Worm (Caenorhabditis elegans) whole organism, midembryonic: ENCODE measurements around the gene sft-1.

Source experiments
- T22C8.4 ChIP-seq: fragments of 200-800 bp; sonication (Bioruptor generic); IDR thresholded peaks from 2 replicates; pipeline ENCODE4 v1.3.6; 2022; ENCODE audit warnings: missing genetic modification characterization, missing compliant biosample characterization
- med-1 ChIP-seq: sonication (generic microtip); optimal IDR thresholded peaks from 2 replicates; lab custom pipeline; 2017; ENCODE audit warnings: missing genetic modification characterization, mild to moderate bottlenecking, missing compliant biosample characterization, antibody characterized with exemption, missing genetic modification reagents; ENCODE audit not compliant: insufficient read depth

DNA sequence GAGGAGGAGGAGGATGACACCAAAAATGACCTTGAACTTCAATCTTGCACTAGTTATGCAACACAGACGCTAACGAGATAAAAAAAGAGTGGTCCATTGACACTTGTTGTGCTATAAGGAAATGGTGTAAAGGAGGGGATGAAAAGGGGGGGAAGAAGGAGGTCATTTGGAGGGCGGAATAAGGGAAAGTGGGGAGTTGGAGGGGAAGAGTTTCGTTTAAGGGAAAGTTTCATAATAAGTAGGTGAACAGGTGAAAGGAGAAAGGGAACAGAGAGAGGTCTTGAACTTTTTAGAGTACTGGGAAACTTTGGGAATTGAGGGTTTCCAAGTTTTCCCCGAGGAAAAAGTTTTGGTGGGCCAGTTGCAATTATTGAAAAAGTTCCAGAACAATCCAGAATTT is 38.6 kb upstream of the sft-1 start:
- TF ChIP-seq T22C8.4 (GFP tag; lab: Robert Waterston, UW) = no peak
- no peak for TF ChIP-seq med-1 (GFP tag; lab: Kevin White, UChicago)
